Worm (Caenorhabditis elegans) whole organism, L1 larva: ENCODE data around the gene ceh-16.

ENCODE experiments used
- aly-2 ChIP-seq: fragments of 150-350 bp; optimal IDR thresholded peaks from 2 replicates; lab custom pipeline; 2014; ENCODE audit warnings: missing biosample characterization, missing genetic modification characterization
- elt-3 ChIP-seq, 6 experiments: fragments of 150-350 bp in 1 of 6; sonication (generic microtip); optimal IDR thresholded peaks; 2 replicates each; lab custom pipeline; 2017 to 2018; ENCODE audit warnings: missing biosample characterization in 6 of 6, missing genetic modification characterization in 6 of 6, inconsistent platforms in 1 of 6
- lin-13 ChIP-seq: fragments of 150-350 bp; optimal IDR thresholded peaks from 2 replicates; lab custom pipeline; 2014; ENCODE audit warnings: missing biosample characterization, missing genetic modification reagents, missing genetic modification characterization
- lin-15B ChIP-seq: fragments of 150-350 bp; sonication (generic microtip); optimal IDR thresholded peaks from 3 replicates; lab custom pipeline; 2014; ENCODE audit warnings: missing biosample characterization, missing genetic modification characterization
- lin-39 ChIP-seq: fragments of 150-350 bp; optimal IDR thresholded peaks from 2 replicates; lab custom pipeline; 2014; ENCODE audit warnings: missing biosample characterization, missing genetic modification reagents, missing genetic modification characterization
- lir-3 ChIP-seq: sonication (generic microtip); optimal IDR thresholded peaks from 2 replicates; lab custom pipeline; 2016; ENCODE audit warnings: mild to moderate bottlenecking, missing genetic modification characterization, moderate library complexity, missing compliant biosample characterization; ENCODE audit not compliant: poor library complexity
- nhr-12 ChIP-seq: sonication (generic microtip); optimal IDR thresholded peaks from 2 replicates; lab custom pipeline; 2017; ENCODE audit warnings: missing biosample characterization, missing genetic modification characterization
- nhr-71 ChIP-seq: sonication (generic microtip); optimal IDR thresholded peaks from 2 replicates; lab custom pipeline; 2016; ENCODE audit warnings: mild to moderate bottlenecking, missing genetic modification characterization, moderate library complexity, missing compliant biosample characterization
- sup-37 ChIP-seq: fragments of 200-800 bp; sonication (Bioruptor generic); optimal IDR thresholded peaks from 2 replicates; lab custom pipeline; 2018; ENCODE audit warnings: mild to moderate bottlenecking, missing genetic modification characterization, missing compliant biosample characterization
- zag-1 ChIP-seq: fragments of 150-350 bp; optimal IDR thresholded peaks from 2 replicates; lab custom pipeline; 2014; ENCODE audit warnings: missing biosample characterization, missing genetic modification characterization
- ztf-11 ChIP-seq, 2 experiments: sonication (generic microtip); optimal IDR thresholded peaks; 2 replicates each; lab custom pipeline; 2016 to 2017; ENCODE audit warnings: missing genetic modification characterization in 2 of 2, missing biosample characterization in 1 of 2, missing compliant biosample characterization in 1 of 2

DNA sequence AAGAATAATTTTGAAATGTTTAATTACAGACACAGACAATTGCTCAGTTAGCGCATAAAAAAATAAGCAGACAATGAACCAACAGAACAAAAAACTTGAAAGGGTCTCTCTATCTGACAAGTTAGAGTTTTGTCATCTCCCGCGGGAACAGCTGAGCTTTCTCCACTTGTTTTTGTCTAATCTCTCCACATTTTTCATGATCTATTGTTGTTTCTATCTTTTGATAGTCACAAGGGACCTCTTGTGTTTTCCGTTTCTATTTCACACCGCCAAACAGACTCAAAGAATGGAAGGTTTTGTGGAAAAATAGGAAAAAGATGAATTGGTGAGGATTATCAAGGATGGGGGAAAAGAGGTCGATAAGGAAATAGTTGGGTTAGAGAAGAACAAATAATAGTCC is 14.3 kb downstream of the ceh-16 start:
- TF ChIP-seq lir-3 (tag; lab: Kevin White, UChicago) (no peak), lin-13 (GFP tag; lab: Kevin White, UChicago) (no peak), ztf-11 (tag; optimal IDR thresholded peaks at IDR 0.05; lab: Kevin White, UChicago) (no peak), aly-2 (tag; lab: Kevin White, UChicago) (no peak), elt-3 (tag; optimal IDR thresholded peaks at IDR 0.05; lab: Kevin White, UChicago) (no peak), nhr-71 (tag; lab: Kevin White, UChicago) (peak; percentile 42), sup-37 (GFP tag; lab: Kevin White, UChicago) (no peak), zag-1 (no peak), lin-15B (no peak), nhr-12 (no peak), lin-39 (no peak)
